Worm (Caenorhabditis elegans) whole organism, L4 larva: ENCODE results near the gene W06D11.1.

Source experiments
- T20F7.1 ChIP-seq: fragments of 200-800 bp; sonication (Bioruptor generic); optimal IDR thresholded peaks from 2 replicates; lab custom pipeline; 2018; ENCODE audit warnings: mild to moderate bottlenecking, missing genetic modification characterization, missing compliant biosample characterization
- aha-1 ChIP-seq: fragments of 150-350 bp; peaks from one replicate; lab custom pipeline; 2014; ENCODE audit warnings: missing biosample characterization, missing genetic modification characterization
- ces-1 ChIP-seq: fragments of 150-350 bp; sonication (generic microtip); optimal IDR thresholded peaks from 4 replicates; lab custom pipeline; 2014; ENCODE audit warnings: missing biosample characterization, missing genetic modification reagents, missing genetic modification characterization
- fos-1 ChIP-seq: fragments of 150-350 bp; optimal IDR thresholded peaks from 2 replicates; lab custom pipeline; 2014; ENCODE audit warnings: missing biosample characterization, missing genetic modification characterization
- pha-4 ChIP-seq, 2 experiments: fragments of 150-350 bp in 1 of 2; fragments of 200-800 bp in 1 of 2; sonication (Bioruptor generic) in 1 of 2; IDR thresholded peaks in 1 of 2; optimal IDR thresholded peaks in 1 of 2; 2 replicates each; pipeline versions ENCODE4 v1.3.6 to Lab custom; 2014 to 2022; ENCODE audit warnings: missing genetic modification characterization in 2 of 2, missing genetic modification reagents in 2 of 2, missing biosample characterization in 1 of 2, missing compliant biosample characterization in 1 of 2
- rbr-2 ChIP-seq: sonication (generic microtip); optimal IDR thresholded peaks from 2 replicates; lab custom pipeline; 2016; ENCODE audit warnings: missing genotype, missing genetic modification characterization, missing compliant biosample characterization
- saeg-2 ChIP-seq: fragments of 200-800 bp; sonication (Bioruptor generic); IDR thresholded peaks from 2 replicates; pipeline ENCODE4 v1.3.6; 2022; ENCODE audit warnings: missing genetic modification reagents, missing genetic modification characterization, missing compliant biosample characterization
- snpc-4 ChIP-seq: fragments of 150-350 bp; optimal IDR thresholded peaks from 2 replicates; lab custom pipeline; 2014; ENCODE audit warnings: missing biosample characterization, missing genetic modification characterization
- tag-97 ChIP-seq: fragments of 200-800 bp; sonication (Bioruptor generic); IDR thresholded peaks from 2 replicates; pipeline ENCODE4 v1.3.6; 2022; ENCODE audit warnings: missing genetic modification characterization, missing compliant biosample characterization
- unc-62 ChIP-seq, 3 experiments: fragments of 150-350 bp in 1 of 3; sonication (generic microtip); optimal IDR thresholded peaks in 2 of 3; peaks in 1 of 3; 1 replicate in 1 of 3; 2 replicates in 2 of 3; lab custom pipeline; 2014 to 2017; ENCODE audit warnings: missing biosample characterization in 3 of 3, missing genetic modification characterization in 3 of 3, missing genetic modification reagents in 3 of 3, missing genotype in 1 of 3
- zip-11 ChIP-seq: fragments of 200-800 bp; sonication (Bioruptor generic); IDR thresholded peaks from 2 replicates; pipeline ENCODE4 v1.3.6; 2022; ENCODE audit warnings: missing genetic modification characterization, missing compliant biosample characterization
- ztf-11 ChIP-seq: fragments of 150-350 bp; optimal IDR thresholded peaks from 2 replicates; lab custom pipeline; 2014; ENCODE audit warnings: missing biosample characterization, missing genetic modification characterization

ce11 chrX:12323439-12323838, 29.1 kb downstream of the W06D11.1 start, which contains the start of gene srd-40:
- TF ChIP-seq ces-1 (GFP tag; lab: Kevin White, UChicago) (no peak), unc-62 (GFP tag; optimal IDR thresholded peaks at IDR 0.05 in 1 of 2; lab: Kevin White, UChicago) (no peak), unc-62 (tag; optimal IDR thresholded peaks at IDR 0.05; lab: Kevin White, UChicago) (no peak), saeg-2 (GFP tag; lab: Robert Waterston, UW) (no peak), zip-11 (GFP tag; lab: Robert Waterston, UW) (no peak), tag-97 (GFP tag; lab: Robert Waterston, UW) (no peak), rbr-2 (tag; lab: Kevin White, UChicago) (no peak), pha-4 (GFP tag; IDR thresholded peaks at IDR 0.05; lab: Robert Waterston, UW) (no peak), pha-4 (tag; optimal IDR thresholded peaks at IDR 0.05; lab: Kevin White, UChicago) (no peak), snpc-4 (tag; lab: Kevin White, UChicago) (no peak), aha-1 (tag; lab: Kevin White, UChicago) (no peak), T20F7.1 (GFP tag; lab: Kevin White, UChicago) (no peak), fos-1 (tag; lab: Kevin White, UChicago) (no peak), ztf-11 (tag; lab: Kevin White, UChicago) (no peak)
